Fruit fly (Drosophila melanogaster): ENCODE data around the gene cpx.

The cpx gene

dm6 chr3R:4307664-4308416 is 27.8 kb downstream of the cpx start, which contains the start of gene MP1:
TSS of gene MP1 (plus strand) at chr3R:4307908.
- TF ChIP-seq Dif (GFP tag; optimal IDR thresholded peaks at IDR 0.05; ENCODE audit: partially characterized antibody) (peak; percentile 84), lola (GFP tag; optimal IDR thresholded peaks at IDR 0.05) (no peak), sv (GFP tag; optimal IDR thresholded peaks at IDR 0.05) (no peak), Hr78 (GFP tag; optimal IDR thresholded peaks at IDR 0.05) (no peak), CrebA (GFP tag; optimal IDR thresholded peaks at IDR 0.05; ENCODE audit: borderline replicate concordance) (no peak), Myc (optimal IDR thresholded peaks at IDR 0.05) (no peak), rgr (GFP tag; optimal IDR thresholded peaks at IDR 0.05) (no peak), tai (GFP tag; optimal IDR thresholded peaks at IDR 0.05) (no peak), brk (GFP tag; optimal IDR thresholded peaks at IDR 0.05) (no peak), Jra (GFP tag; optimal IDR thresholded peaks at IDR 0.05) (no peak), N (GFP tag; optimal IDR thresholded peaks at IDR 0.05) (no peak), Mio (GFP tag; optimal IDR thresholded peaks at IDR 0.05) (no peak), HLH106 (tag; optimal IDR thresholded peaks at IDR 0.05) (no peak), pan (optimal IDR thresholded peaks at IDR 0.05) (no peak), br (GFP tag; optimal IDR thresholded peaks at IDR 0.05) (no peak), fru (GFP tag; optimal IDR thresholded peaks at IDR 0.05) (no peak), Hnf4 (GFP tag; optimal IDR thresholded peaks at IDR 0.05) (peak; percentile 39), Hr83 (GFP tag; optimal IDR thresholded peaks at IDR 0.05; ENCODE audit: poor library complexity, severe bottlenecking) (peak; percentile 16), h (GFP tag; optimal IDR thresholded peaks at IDR 0.05) (no peak), woc (GFP tag; optimal IDR thresholded peaks at IDR 0.05) (no peak), usp (GFP tag; optimal IDR thresholded peaks at IDR 0.05) (no peak), CG9705 (GFP tag; optimal IDR thresholded peaks at IDR 0.05) (no peak), jim (GFP tag; optimal IDR thresholded peaks at IDR 0.05) (no peak), OdsH (GFP tag; optimal IDR thresholded peaks at IDR 0.05) (peak; percentile 29), dmrt93B (GFP tag; optimal IDR thresholded peaks at IDR 0.05) (no peak), GATAd (GFP tag; optimal IDR thresholded peaks at IDR 0.05) (no peak), sage (GFP tag; optimal IDR thresholded peaks at IDR 0.05) (no peak), Rel (GFP tag; optimal IDR thresholded peaks at IDR 0.05) (no peak), Rel (tag; optimal IDR thresholded peaks at IDR 0.05) (peak; percentile 60), Sp1 (GFP tag; optimal IDR thresholded peaks at IDR 0.05) (no peak), Dfd (GFP tag; optimal IDR thresholded peaks at IDR 0.05) (no peak), Vsx2 (GFP tag; optimal IDR thresholded peaks at IDR 0.05; ENCODE audit: partially characterized antibody) (no peak), foxo (GFP tag; optimal IDR thresholded peaks at IDR 0.05) (no peak), Abd-B (GFP tag; optimal IDR thresholded peaks at IDR 0.05) (no peak), dl (GFP tag; optimal IDR thresholded peaks at IDR 0.05; ENCODE audit: insufficient read depth in 1 of 2, partially characterized antibody in 2 of 2) (peak; percentile 90 to 91), CG32264 (GFP tag; optimal IDR thresholded peaks at IDR 0.05) (no peak), dsf (GFP tag; optimal IDR thresholded peaks at IDR 0.05; ENCODE audit: borderline replicate concordance) (no peak)

dm6 chr3R:4308708-4309107 is 28.7 kb downstream of the cpx start:
- no peak for TF ChIP-seq jim (GFP tag; optimal IDR thresholded peaks at IDR 0.05)
- no peak for TF ChIP-seq sage (GFP tag; optimal IDR thresholded peaks at IDR 0.05)
- no peak for TF ChIP-seq Myc (optimal IDR thresholded peaks at IDR 0.05)
- no peak for TF ChIP-seq Vsx2 (GFP tag; optimal IDR thresholded peaks at IDR 0.05; ENCODE audit: partially characterized antibody)
- TF ChIP-seq CrebA (GFP tag; optimal IDR thresholded peaks at IDR 0.05; ENCODE audit: borderline replicate concordance) = no peak
- no peak for TF ChIP-seq Sp1 (GFP tag; optimal IDR thresholded peaks at IDR 0.05)
- no peak for TF ChIP-seq Rel (GFP tag; optimal IDR thresholded peaks at IDR 0.05)
- TF ChIP-seq Rel (tag; optimal IDR thresholded peaks at IDR 0.05) = no peak
- no peak for TF ChIP-seq foxo (GFP tag; optimal IDR thresholded peaks at IDR 0.05)
- no peak for TF ChIP-seq N (GFP tag; optimal IDR thresholded peaks at IDR 0.05)

dm6 chr3R:4310683-4311066 is 30.7 kb downstream of the cpx start, which contains the start of gene Vps24:
TSS of gene Vps24 (minus strand) at chr3R:4310947.
- peak; percentile 64 for TF ChIP-seq Jra (GFP tag; optimal IDR thresholded peaks at IDR 0.05)
- no peak for TF ChIP-seq Rel (GFP tag; optimal IDR thresholded peaks at IDR 0.05)
- TF ChIP-seq Rel (tag; optimal IDR thresholded peaks at IDR 0.05) = no peak

Measured in whole organism, wandering third instar larva.